Fruit fly (Drosophila melanogaster): ENCODE results near the gene CG14770.

CG14770 gene

DNA sequence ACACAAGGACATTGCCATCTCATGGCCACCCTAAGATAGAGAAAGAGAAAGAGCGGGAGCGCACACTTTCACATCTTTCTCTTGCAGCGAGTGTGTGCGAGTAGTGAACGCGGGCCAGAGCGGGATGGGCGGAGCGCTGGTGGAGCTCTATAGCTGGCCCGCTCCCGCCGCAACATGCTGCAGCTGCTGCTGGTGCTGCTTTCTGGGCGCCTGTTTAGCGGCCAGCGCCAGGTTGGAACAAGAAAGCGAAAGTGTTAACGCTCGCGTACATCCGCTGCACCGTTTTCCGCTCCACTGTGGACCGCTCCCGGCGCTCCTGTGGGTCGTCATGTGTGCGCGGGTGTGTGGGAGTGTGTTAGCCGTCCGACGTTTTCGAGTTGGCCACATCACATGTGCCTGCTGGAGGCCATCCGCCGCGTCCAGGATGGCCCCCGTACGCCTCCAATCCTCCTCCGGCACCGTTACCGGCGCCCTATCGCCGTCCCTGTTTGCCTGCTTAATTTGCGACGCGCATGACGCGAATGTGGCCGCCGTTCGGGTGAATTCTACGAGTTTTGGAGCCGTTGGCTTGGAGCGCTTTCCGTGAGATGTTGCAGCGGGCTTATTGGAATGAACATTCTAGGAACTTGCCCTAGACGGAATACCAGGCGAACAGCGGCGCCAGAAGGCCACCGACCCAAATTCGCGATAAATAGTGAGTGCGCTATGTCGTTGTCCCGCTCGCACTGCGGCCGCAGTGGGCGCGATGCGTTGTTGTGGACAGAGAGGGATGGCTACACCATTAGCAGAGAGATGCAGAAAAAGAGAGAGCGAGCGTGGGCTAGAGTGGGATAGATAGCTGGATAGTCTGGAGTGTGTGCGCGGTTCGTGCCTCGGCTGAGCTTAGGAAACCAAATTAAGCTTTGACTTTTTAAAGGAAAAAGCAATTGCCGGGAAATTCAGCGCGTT is 30.3 kb downstream of the CG14770 start (continued):
- peak; percentile 8 for TF ChIP-seq gcm (GFP tag; optimal IDR thresholded peaks at IDR 0.05)
- TF ChIP-seq sqz (GFP tag; optimal IDR thresholded peaks at IDR 0.05), result peak; percentile 63
- TF ChIP-seq toy (GFP tag; IDR thresholded peaks at IDR 0.05), result no peak
- peak; percentile 47; the same call in 2 of the 3 replicates for TF ChIP-seq CG6791 (GFP tag; IDR thresholded peaks at IDR 0.05; ENCODE audit: partially characterized antibody)
- TF ChIP-seq pho (GFP tag; optimal IDR thresholded peaks at IDR 0.05), result no peak
- peak; percentile 3 for TF ChIP-seq CG9609 (GFP tag; optimal IDR thresholded peaks at IDR 0.05)
- TF ChIP-seq CG11504 (tag; optimal IDR thresholded peaks at IDR 0.05), result peak; percentile 60
- TF ChIP-seq fd96Cb (tag; optimal IDR thresholded peaks at IDR 0.05), result no peak
- TF ChIP-seq CG2120 (GFP tag; optimal IDR thresholded peaks at IDR 0.05), result no peak
- TF ChIP-seq Tbp (GFP tag; optimal IDR thresholded peaks at IDR 0.05), result no peak
- TF ChIP-seq Awh (GFP tag; IDR thresholded peaks at IDR 0.05), result no peak
- TF ChIP-seq Sin3A (optimal IDR thresholded peaks at IDR 0.05), result no peak
- TF ChIP-seq H15 (GFP tag; IDR thresholded peaks at IDR 0.05), result no peak
- TF ChIP-seq ERR (GFP tag; optimal IDR thresholded peaks at IDR 0.05), result no peak
- no peak for TF ChIP-seq sima (GFP tag; optimal IDR thresholded peaks at IDR 0.05)
- TF ChIP-seq CG11398 (GFP tag; optimal IDR thresholded peaks at IDR 0.05), result no peak
- peak; percentile 48 for TF ChIP-seq cg (GFP tag; optimal IDR thresholded peaks at IDR 0.05)
- no peak for TF ChIP-seq CG14667 (GFP tag; IDR thresholded peaks at IDR 0.05)
- TF ChIP-seq az2 (GFP tag; optimal IDR thresholded peaks at IDR 0.05), result no peak
- TF ChIP-seq emc (GFP tag; optimal IDR thresholded peaks at IDR 0.05), result no peak
- peak; percentile 27 for TF ChIP-seq stwl (tag; optimal IDR thresholded peaks at IDR 0.05)
- TF ChIP-seq Adf1 (GFP tag; IDR thresholded peaks at IDR 0.05), result peak; percentile 36; the same call in 1 of the 2 replicates
- TF ChIP-seq croc (GFP tag; conservative IDR thresholded peaks at IDR 0.05), result no peak
- peak; percentile 50; the same call in 1 of the 3 replicates for TF ChIP-seq knrl (GFP tag; IDR thresholded peaks at IDR 0.05; ENCODE audit: partially characterized antibody)
- TF ChIP-seq BEAF-32 (GFP tag; optimal IDR thresholded peaks at IDR 0.05), result no peak
- peak; percentile 60; the same call in 2 of the 3 replicates for TF ChIP-seq ci (GFP tag; IDR thresholded peaks at IDR 0.05)
- TF ChIP-seq CG8944 (GFP tag; optimal IDR thresholded peaks at IDR 0.05), result no peak
- no peak for TF ChIP-seq CG1647 (GFP tag; optimal IDR thresholded peaks at IDR 0.05)
- 0 out of 2 replicates have a peak, but pooled peaks have one; percentile 7 for TF ChIP-seq Nf-YA (GFP tag; IDR thresholded peaks at IDR 0.05)
- no peak for TF ChIP-seq Ets97D (GFP tag; optimal IDR thresholded peaks at IDR 0.05)
- TF ChIP-seq YL-1 (GFP tag; optimal IDR thresholded peaks at IDR 0.05), result peak; percentile 45
- no peak for TF ChIP-seq kah (GFP tag; optimal IDR thresholded peaks at IDR 0.05)
- no peak for TF ChIP-seq PHDP (tag; optimal IDR thresholded peaks at IDR 0.05)
- TF ChIP-seq CG5953 (GFP tag; IDR thresholded peaks at IDR 0.05), result no peak
- no peak for TF ChIP-seq CG7786 (GFP tag; optimal IDR thresholded peaks at IDR 0.05)
- no peak for TF ChIP-seq CG12219 (GFP tag; optimal IDR thresholded peaks at IDR 0.05)
- TF ChIP-seq otp (GFP tag; IDR thresholded peaks at IDR 0.05), result 0 out of 3 replicates have a peak, but pooled peaks have one; percentile 5
- peak; percentile 17; the same call in 1 of the 2 replicates for TF ChIP-seq amos (GFP tag; IDR thresholded peaks at IDR 0.05; ENCODE audit: partially characterized antibody)
- TF ChIP-seq CG6854 (GFP tag; optimal IDR thresholded peaks at IDR 0.05), result no peak
- TF ChIP-seq CG12104 (GFP tag; optimal IDR thresholded peaks at IDR 0.05), result no peak
- TF ChIP-seq CG2116 (GFP tag; optimal IDR thresholded peaks at IDR 0.05), result no peak
- no peak for TF ChIP-seq dimm (GFP tag; IDR thresholded peaks at IDR 0.05)
- TF ChIP-seq slou (GFP tag; optimal IDR thresholded peaks at IDR 0.05), result no peak
- peak; percentile 7 for TF ChIP-seq CG14710 (tag; optimal IDR thresholded peaks at IDR 0.05)
- 0 out of 4 replicates have a peak, but pooled peaks have one; percentile 27 for TF ChIP-seq Dll (GFP tag; IDR thresholded peaks at IDR 0.05; ENCODE audit: partially characterized antibody)
- no peak for TF ChIP-seq btn (GFP tag; optimal IDR thresholded peaks at IDR 0.05)
- TF ChIP-seq tio (GFP tag; optimal IDR thresholded peaks at IDR 0.05), result no peak
- peak; percentile 69 for TF ChIP-seq CG15514 (GFP tag; optimal IDR thresholded peaks at IDR 0.05)
- TF ChIP-seq CG31365 (tag; optimal IDR thresholded peaks at IDR 0.05), result peak; percentile 3
